Worm (Caenorhabditis elegans) whole organism, late embryonic: ENCODE data around the gene R11G1.11.

Experiments
- K02D7.2 ChIP-seq: sonication (generic microtip); optimal IDR thresholded peaks from 2 replicates; lab custom pipeline; 2017; ENCODE audit warnings: mild to moderate bottlenecking, missing genetic modification characterization, missing compliant biosample characterization
- Y22D7AL.16 ChIP-seq: sonication (generic microtip); optimal IDR thresholded peaks from 2 replicates; lab custom pipeline; 2016; ENCODE audit warnings: missing genetic modification characterization, missing compliant biosample characterization
- ceh-2 ChIP-seq: sonication (generic microtip); optimal IDR thresholded peaks from 2 replicates; lab custom pipeline; 2016; ENCODE audit warnings: missing genotype, missing genetic modification characterization, missing compliant biosample characterization
- ceh-24 ChIP-seq: sonication (generic microtip); optimal IDR thresholded peaks from 2 replicates; lab custom pipeline; 2016; ENCODE audit warnings: mild to moderate bottlenecking, missing genetic modification characterization, missing compliant biosample characterization
- ceh-31 ChIP-seq: sonication (generic microtip); optimal IDR thresholded peaks from 2 replicates; lab custom pipeline; 2016; ENCODE audit warnings: missing genetic modification characterization, missing compliant biosample characterization
- ceh-34 ChIP-seq: sonication (generic microtip); optimal IDR thresholded peaks from 2 replicates; lab custom pipeline; 2016; ENCODE audit warnings: mild to moderate bottlenecking, missing genetic modification characterization, missing compliant biosample characterization
- ceh-9 ChIP-seq: sonication (generic microtip); optimal IDR thresholded peaks from 2 replicates; lab custom pipeline; 2016; ENCODE audit warnings: mild to moderate bottlenecking, missing genetic modification characterization, inconsistent platforms, missing compliant biosample characterization
- elt-4 ChIP-seq: sonication (generic microtip); optimal IDR thresholded peaks from 2 replicates; lab custom pipeline; 2016; ENCODE audit warnings: missing genetic modification characterization, missing compliant biosample characterization
- fax-1 ChIP-seq: sonication (generic microtip); optimal IDR thresholded peaks from 2 replicates; lab custom pipeline; 2016; ENCODE audit warnings: missing genotype, missing genetic modification characterization, missing compliant biosample characterization
- fkh-6 ChIP-seq: sonication (generic microtip); optimal IDR thresholded peaks from 2 replicates; lab custom pipeline; 2016; ENCODE audit warnings: missing genetic modification characterization, missing compliant biosample characterization
- gmeb-2 ChIP-seq: sonication (generic microtip); optimal IDR thresholded peaks from 2 replicates; lab custom pipeline; 2016; ENCODE audit warnings: missing genetic modification characterization, inconsistent platforms, missing compliant biosample characterization
- hlh-30 ChIP-seq: sonication (generic microtip); optimal IDR thresholded peaks from 2 replicates; lab custom pipeline; 2017; ENCODE audit warnings: antibody characterized with exemption, missing genetic modification characterization, missing compliant biosample characterization; ENCODE audit not compliant: insufficient read depth
- hlh-8 ChIP-seq: sonication (generic microtip); optimal IDR thresholded peaks from 2 replicates; lab custom pipeline; 2016; ENCODE audit warnings: missing genotype, missing genetic modification characterization, missing compliant biosample characterization
- lin-11 ChIP-seq: fragments of 200-800 bp; sonication (Bioruptor generic); optimal IDR thresholded peaks from 2 replicates; lab custom pipeline; 2018; ENCODE audit warnings: mild to moderate bottlenecking, missing genetic modification characterization, missing compliant biosample characterization
- madf-2 ChIP-seq: sonication (generic microtip); optimal IDR thresholded peaks from 2 replicates; lab custom pipeline; 2017; ENCODE audit warnings: missing genetic modification characterization, missing compliant biosample characterization
- nfya-1 ChIP-seq: sonication (generic microtip); optimal IDR thresholded peaks from 2 replicates; lab custom pipeline; 2017; ENCODE audit warnings: missing genetic modification characterization, mild to moderate bottlenecking, missing compliant biosample characterization, antibody characterized with exemption, moderate library complexity
- npax-4 ChIP-seq: sonication (generic microtip); optimal IDR thresholded peaks from 2 replicates; lab custom pipeline; 2016; ENCODE audit warnings: missing genetic modification characterization, missing compliant biosample characterization
- odd-2 ChIP-seq: sonication (generic microtip); optimal IDR thresholded peaks from 2 replicates; lab custom pipeline; 2017; ENCODE audit warnings: antibody characterized with exemption, mild to moderate bottlenecking, missing genetic modification characterization, missing compliant biosample characterization
- pha-4 ChIP-seq: fragments of 150-350 bp; optimal IDR thresholded peaks from 2 replicates; lab custom pipeline; 2018; ENCODE audit warnings: missing biosample characterization, missing genetic modification reagents, missing genetic modification characterization
- pqm-1 ChIP-seq: sonication (generic microtip); optimal IDR thresholded peaks from 2 replicates; lab custom pipeline; 2016; ENCODE audit warnings: missing genetic modification characterization, missing compliant biosample characterization
- ref-2 ChIP-seq: sonication (generic microtip); optimal IDR thresholded peaks from 2 replicates; lab custom pipeline; 2016; ENCODE audit warnings: missing genetic modification characterization, missing compliant biosample characterization
- syd-9 ChIP-seq: sonication (generic microtip); optimal IDR thresholded peaks from 2 replicates; lab custom pipeline; 2016; ENCODE audit warnings: mild to moderate bottlenecking, missing genetic modification characterization, moderate library complexity, missing compliant biosample characterization
- tbx-2 ChIP-seq: sonication (generic microtip); optimal IDR thresholded peaks from 2 replicates; lab custom pipeline; 2016; ENCODE audit warnings: missing genetic modification characterization, missing compliant biosample characterization
- tbx-7 ChIP-seq: sonication (generic microtip); optimal IDR thresholded peaks from 2 replicates; lab custom pipeline; 2016; ENCODE audit warnings: missing genotype, missing genetic modification characterization, missing compliant biosample characterization
- unc-42 ChIP-seq: sonication (generic microtip); optimal IDR thresholded peaks from 2 replicates; lab custom pipeline; 2016; ENCODE audit warnings: missing genotype, missing genetic modification characterization, missing compliant biosample characterization

R11G1.11 gene

ce11 chrX:3697623-3698022, 42.9 kb downstream of the R11G1.11 start (continued):
- TF ChIP-seq syd-9 (tag; lab: Kevin White, UChicago) = peak; percentile 82
- TF ChIP-seq npax-4 (tag; lab: Kevin White, UChicago) = peak; percentile 78
- no peak for TF ChIP-seq pha-4 (tag; lab: Kevin White, UChicago)
- peak; percentile 81 for TF ChIP-seq fax-1
- peak; percentile 68 for TF ChIP-seq unc-42 (tag; lab: Kevin White, UChicago)
- peak; percentile 81 for TF ChIP-seq ceh-34 (tag; lab: Kevin White, UChicago)
- TF ChIP-seq tbx-2 (tag; lab: Kevin White, UChicago) = peak; percentile 84
- TF ChIP-seq gmeb-2 = peak; percentile 90
- TF ChIP-seq ref-2 (tag; lab: Kevin White, UChicago) = peak; percentile 79
- TF ChIP-seq ceh-9 (tag; lab: Kevin White, UChicago) = peak; percentile 52
- TF ChIP-seq hlh-8 = peak; percentile 74
- peak; percentile 83 for TF ChIP-seq madf-2
- TF ChIP-seq ceh-2 = peak; percentile 80
- peak; percentile 73 for TF ChIP-seq ceh-24 (tag; lab: Kevin White, UChicago)
- no peak for TF ChIP-seq hlh-30 (tag; lab: Kevin White, UChicago)
- peak; percentile 63 for TF ChIP-seq ceh-31 (tag; lab: Kevin White, UChicago)
- peak; percentile 64 for TF ChIP-seq nfya-1 (tag; lab: Kevin White, UChicago)
- TF ChIP-seq K02D7.2 = peak; percentile 80
- peak; percentile 83 for TF ChIP-seq lin-11 (tag; lab: Kevin White, UChicago)

ce11 chrX:3701861-3702260, 47.1 kb downstream of the R11G1.11 start:
- TF ChIP-seq nfya-1 (tag; lab: Kevin White, UChicago) (no peak), fkh-6 (tag; lab: Kevin White, UChicago) (no peak), syd-9 (tag; lab: Kevin White, UChicago) (no peak), odd-2 (tag; lab: Kevin White, UChicago) (no peak), tbx-7 (tag; lab: Kevin White, UChicago) (no peak), elt-4 (no peak), pqm-1 (tag; lab: Kevin White, UChicago) (no peak), Y22D7AL.16 (no peak)
